ENCODE assay signal across 2 fruit fly cellular contexts in the genomic region with DNA sequence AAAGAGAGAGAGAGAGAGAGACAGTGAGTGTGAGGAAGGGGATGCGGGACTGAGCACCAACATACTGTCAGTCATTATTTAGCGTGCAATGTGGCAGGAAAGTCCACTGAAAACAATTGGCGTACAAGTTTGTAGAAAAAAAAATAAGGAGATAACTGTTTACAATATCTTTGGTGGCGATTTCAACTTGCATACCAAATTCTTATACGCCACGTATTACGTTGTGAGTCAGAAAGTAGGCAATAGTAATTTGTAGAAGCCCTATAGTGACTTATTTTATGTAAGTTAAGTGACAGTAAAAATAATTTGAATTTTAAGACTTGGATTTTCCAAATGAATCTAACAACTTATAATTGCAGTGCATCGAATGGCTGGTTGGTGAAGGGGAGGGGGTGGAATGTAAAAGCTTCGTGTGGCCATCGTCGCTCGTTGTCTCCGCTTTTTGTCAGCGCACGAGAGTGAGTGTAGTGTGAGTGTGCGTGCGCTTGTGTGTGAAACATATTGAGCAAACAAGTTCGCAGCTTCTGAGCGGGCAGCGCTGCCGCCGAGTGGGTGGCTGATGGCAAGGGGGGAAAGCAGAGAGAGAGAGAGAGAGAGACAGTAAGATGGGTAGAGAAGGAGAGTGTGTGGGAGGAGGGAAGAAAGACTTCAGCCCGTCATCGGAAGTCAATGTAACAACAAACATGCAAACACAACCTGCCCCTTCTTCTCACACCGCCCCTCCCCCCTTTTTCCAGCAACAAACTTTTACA.
TF ChIP-seq lines count a peak whose summit lies in the region.

No protein-coding gene starts in this region.

TF ChIP-seq in whole organism, embryonic, 481 proteins besides CTCF, POLR2A, EP300 and RAD21 (continued from another document and continues in another):
- TF ChIP-seq CG11247 (GFP tag; IDR thresholded peaks at IDR 0.05; lab: Robert Waterston, UW) (peak; percentile 95), CrebB (tag; optimal IDR thresholded peaks at IDR 0.05; lab: Kevin White, UChicago) (peak; percentile 57), CG31224 (GFP tag; IDR thresholded peaks at IDR 0.05; lab: Robert Waterston, UW) (peak; percentile 77), CG10147 (GFP tag; optimal IDR thresholded peaks at IDR 0.05; lab: Kevin White, UChicago) (peak; percentile 95), CG17612 (GFP tag; IDR thresholded peaks at IDR 0.05; lab: Robert Waterston, UW) (peak; percentile 90), H15 (GFP tag; IDR thresholded peaks at IDR 0.05; lab: Robert Waterston, UW) (peak; percentile 95), pros (GFP tag; optimal IDR thresholded peaks at IDR 0.05; lab: Kevin White, UChicago) (peak; percentile 39), org-1 (GFP tag; optimal IDR thresholded peaks at IDR 0.05; lab: Kevin White, UChicago) (peak; percentile 93), D19B (GFP tag; optimal IDR thresholded peaks at IDR 0.05; lab: Kevin White, UChicago) (peak; percentile 88), CG1603 (tag; optimal IDR thresholded peaks at IDR 0.05; lab: Kevin White, UChicago) (peak; percentile 46), scrt (GFP tag; optimal IDR thresholded peaks at IDR 0.05; lab: Kevin White, UChicago) (peak; percentile 82), sug (tag; optimal IDR thresholded peaks at IDR 0.05; lab: Kevin White, UChicago) (peak; percentile 9), dmrt11E (tag; optimal IDR thresholded peaks at IDR 0.05; lab: Kevin White, UChicago) (peak; percentile 63), BtbVII (GFP tag; optimal IDR thresholded peaks at IDR 0.05; lab: Kevin White, UChicago) (peak; percentile 96), CG11398 (GFP tag; optimal IDR thresholded peaks at IDR 0.05; lab: Kevin White, UChicago) (peak; percentile 92), CG12155 (GFP tag; optimal IDR thresholded peaks at IDR 0.05; lab: Kevin White, UChicago) (peak; percentile 82), sens (GFP tag; lab: Kevin White, UChicago) (peak; percentile 99), CG13424 (tag; optimal IDR thresholded peaks at IDR 0.05; lab: Kevin White, UChicago) (peak; percentile 91), fd96Cb (tag; optimal IDR thresholded peaks at IDR 0.05; lab: Kevin White, UChicago) (peak; percentile 96), pb (GFP tag; optimal IDR thresholded peaks at IDR 0.05; lab: Kevin White, UChicago) (peak; percentile 90), Aef1 (GFP tag; IDR thresholded peaks at IDR 0.05; lab: Robert Waterston, UW) (peak; percentile 92), CG8478 (optimal IDR thresholded peaks at IDR 0.05; lab: Kevin White, UChicago) (peak; percentile 92), crp (GFP tag; optimal IDR thresholded peaks at IDR 0.05; lab: Kevin White, UChicago) (peak in 1 of 2 experiments; percentile 55), Lpt (GFP tag; optimal IDR thresholded peaks at IDR 0.05; lab: Kevin White, UChicago) (no peak), sima (GFP tag; optimal IDR thresholded peaks at IDR 0.05; lab: Kevin White, UChicago) (peak; percentile 87), CG12769 (tag; optimal IDR thresholded peaks at IDR 0.05; lab: Kevin White, UChicago) (peak; percentile 90), Asciz (GFP tag; optimal IDR thresholded peaks at IDR 0.05; lab: Kevin White, UChicago) (peak; percentile 91), CG11504 (tag; optimal IDR thresholded peaks at IDR 0.05; lab: Kevin White, UChicago) (peak; percentile 96), CG8924 (tag; optimal IDR thresholded peaks at IDR 0.05; lab: Kevin White, UChicago) (peak; percentile 93), CG10959 (GFP tag; IDR thresholded peaks at IDR 0.05; lab: Robert Waterston, UW) (peak; percentile 81), D (optimal IDR thresholded peaks at IDR 0.05; lab: Kevin White, UChicago) (no peak), D (GFP tag; optimal IDR thresholded peaks at IDR 0.05; lab: Kevin White, UChicago) (peak; percentile 97), chm (GFP tag; IDR thresholded peaks at IDR 0.05; lab: Robert Waterston, UW) (0 out of 2 replicates have a peak, but pooled peaks have one; percentile 49), jigr1 (GFP tag; IDR thresholded peaks at IDR 0.05; lab: Robert Waterston, UW) (peak; percentile 95), CG13775 (GFP tag; optimal IDR thresholded peaks at IDR 0.05; lab: Kevin White, UChicago) (peak; percentile 87), CG11085 (GFP tag; IDR thresholded peaks at IDR 0.05; lab: Robert Waterston, UW) (peak; percentile 82), CG9817 (tag; optimal IDR thresholded peaks at IDR 0.05; lab: Kevin White, UChicago) (peak; percentile 83), Lim3 (GFP tag; IDR thresholded peaks at IDR 0.05; lab: Robert Waterston, UW) (peak; percentile 82), Atf3 (GFP tag; optimal IDR thresholded peaks at IDR 0.05; lab: Kevin White, UChicago) (peak; percentile 85), lov (optimal IDR thresholded peaks at IDR 0.05; lab: Kevin White, UChicago) (no peak), lov (GFP tag; IDR thresholded peaks at IDR 0.05; lab: Robert Waterston, UW) (no peak; the same call in 2 of the 3 replicates), croc (GFP tag; conservative IDR thresholded peaks at IDR 0.05; lab: Robert Waterston, UW) (peak; percentile 89), vfl (GFP tag; optimal IDR thresholded peaks at IDR 0.05; lab: Kevin White, UChicago) (peak; percentile 87), ranshi (GFP tag; IDR thresholded peaks at IDR 0.05; lab: Robert Waterston, UW) (peak; percentile 87), CG32772 (GFP tag; IDR thresholded peaks at IDR 0.05; lab: Robert Waterston, UW) (peak; percentile 91), CG1529 (GFP tag; optimal IDR thresholded peaks at IDR 0.05; lab: Kevin White, UChicago) (peak; percentile 86), H2.0 (GFP tag; IDR thresholded peaks at IDR 0.05; lab: Robert Waterston, UW) (peak; percentile 70), shn (GFP tag; optimal IDR thresholded peaks at IDR 0.05; lab: Kevin White, UChicago) (peak; percentile 89), Mrtf (GFP tag; IDR thresholded peaks at IDR 0.05; lab: Robert Waterston, UW) (peak; percentile 88), CG8388 (GFP tag; optimal IDR thresholded peaks at IDR 0.05; lab: Kevin White, UChicago) (peak; percentile 88), zf30C (GFP tag; optimal IDR thresholded peaks at IDR 0.05; lab: Kevin White, UChicago) (peak; percentile 81), zen (tag; optimal IDR thresholded peaks at IDR 0.05; lab: Kevin White, UChicago) (peak; percentile 76), CG30403 (GFP tag; optimal IDR thresholded peaks at IDR 0.05; lab: Kevin White, UChicago) (peak; percentile 96), CG8765 (GFP tag; IDR thresholded peaks at IDR 0.05; lab: Robert Waterston, UW) (peak; percentile 55), CG16779 (GFP tag; IDR thresholded peaks at IDR 0.05; lab: Robert Waterston, UW) (0 out of 2 replicates have a peak, but pooled peaks have one; percentile 43), BEAF-32 (GFP tag; optimal IDR thresholded peaks at IDR 0.05; lab: Kevin White, UChicago) (no peak), ab (GFP tag; optimal IDR thresholded peaks at IDR 0.05; lab: Kevin White, UChicago) (peak; percentile 83), CG5245 (GFP tag; optimal IDR thresholded peaks at IDR 0.05; lab: Kevin White, UChicago) (peak; percentile 89), Hey (tag; optimal IDR thresholded peaks at IDR 0.05; lab: Kevin White, UChicago) (peak; percentile 47), eyg (GFP tag; optimal IDR thresholded peaks at IDR 0.05; lab: Kevin White, UChicago) (peak; percentile 95), sim (GFP tag; IDR thresholded peaks at IDR 0.05; lab: Robert Waterston, UW) (peak; percentile 64; the same call in 1 of the 2 replicates)

TF ChIP-seq in whole organism, prepupa, 60 proteins besides CTCF, POLR2A, EP300 and RAD21 (continued from another document):
- peak; percentile 97 for TF ChIP-seq CG11762 (GFP tag; optimal IDR thresholded peaks at IDR 0.05; lab: Kevin White, UChicago; ENCODE audit: insufficient read depth)
- TF ChIP-seq CG11902 (GFP tag; optimal IDR thresholded peaks at IDR 0.05; lab: Kevin White, UChicago), result peak; percentile 97
- peak; percentile 94 for TF ChIP-seq pdm3 (GFP tag; optimal IDR thresholded peaks at IDR 0.05; lab: Kevin White, UChicago)
- TF ChIP-seq CG8319 (GFP tag; optimal IDR thresholded peaks at IDR 0.05; lab: Kevin White, UChicago), result peak; percentile 87
- peak; percentile 96 for TF ChIP-seq CG10631 (GFP tag; optimal IDR thresholded peaks at IDR 0.05; lab: Kevin White, UChicago)
- peak; percentile 88 for TF ChIP-seq Gug (GFP tag; IDR thresholded peaks at IDR 0.05; lab: Robert Waterston, UW)
- TF ChIP-seq CG6163 (GFP tag; IDR thresholded peaks at IDR 0.05; lab: Robert Waterston, UW), result peak; percentile 91
- peak; percentile 96 for TF ChIP-seq esn (GFP tag; optimal IDR thresholded peaks at IDR 0.05; lab: Kevin White, UChicago)
- TF ChIP-seq CG7368 (GFP tag; optimal IDR thresholded peaks at IDR 0.05; lab: Kevin White, UChicago), result peak; percentile 92
- peak; percentile 86 for TF ChIP-seq CG9139 (GFP tag; optimal IDR thresholded peaks at IDR 0.05; lab: Kevin White, UChicago)
- no peak for TF ChIP-seq Hr38 (GFP tag; optimal IDR thresholded peaks at IDR 0.05; lab: Kevin White, UChicago)
- TF ChIP-seq Hr4 (GFP tag; optimal IDR thresholded peaks at IDR 0.05; lab: Kevin White, UChicago), result peak; percentile 95
- TF ChIP-seq CG31627 (GFP tag; optimal IDR thresholded peaks at IDR 0.05; lab: Kevin White, UChicago), result peak; percentile 94
- TF ChIP-seq Ets21C (GFP tag; optimal IDR thresholded peaks at IDR 0.05; lab: Kevin White, UChicago), result peak; percentile 91
